Fruit fly (Drosophila melanogaster) whole organism, prepupa: ENCODE data around the gene Rsph3.
A peak's percentile ranks its signal among the peaks of the same experiment; 100 is the strongest.

Source experiments
- Blimp-1 ChIP-seq: fragments of 200-800 bp; sonication (Bioruptor generic); optimal IDR thresholded peaks from 3 replicates; lab custom pipeline; 2017; ENCODE audit warnings: missing biosample characterization, missing genetic modification characterization, mild to moderate bottlenecking, moderate library complexity, missing genetic modification reagents
- CG10631 ChIP-seq: fragments of 200-800 bp; sonication (Bioruptor generic); optimal IDR thresholded peaks from 2 replicates; lab custom pipeline; 2016; ENCODE audit warnings: missing biosample characterization, missing genetic modification characterization
- CG10669 ChIP-seq: fragments of 200-800 bp; sonication (Bioruptor generic); optimal IDR thresholded peaks from 3 replicates; lab custom pipeline; 2018; ENCODE audit warnings: missing biosample characterization, mild to moderate bottlenecking, missing genetic modification characterization, moderate library complexity
- CG11294 ChIP-seq: fragments of 200-800 bp; sonication (Bioruptor generic); IDR thresholded peaks from 2 replicates; pipeline ENCODE4 v1.3.6; 2022; ENCODE audit warnings: missing biosample characterization, missing genetic modification characterization
- CG15336 ChIP-seq: fragments of 200-800 bp; sonication (Bioruptor generic); IDR thresholded peaks from 2 replicates; pipeline ENCODE4 v1.3.6; 2022; ENCODE audit warnings: missing biosample characterization, missing genetic modification characterization
- CG16779 ChIP-seq: fragments of 200-800 bp; sonication (Bioruptor generic); optimal IDR thresholded peaks from 3 replicates; lab custom pipeline; 2017; ENCODE audit warnings: missing biosample characterization, mild to moderate bottlenecking, missing genetic modification characterization
- CG31627 ChIP-seq: fragments of 200-800 bp; sonication (Bioruptor generic); optimal IDR thresholded peaks from 3 replicates; lab custom pipeline; 2016; ENCODE audit warnings: missing biosample characterization, missing genetic modification characterization
- CG32006 ChIP-seq: fragments of 200-800 bp; sonication (Bioruptor generic); optimal IDR thresholded peaks from 3 replicates; lab custom pipeline; 2017; ENCODE audit warnings: missing biosample characterization, mild to moderate bottlenecking, missing genetic modification characterization
- CG34406 ChIP-seq: fragments of 200-800 bp; sonication (Bioruptor generic); optimal IDR thresholded peaks from 3 replicates; lab custom pipeline; 2016; ENCODE audit warnings: missing biosample characterization, missing genetic modification characterization
- CG6792 ChIP-seq: fragments of 200-800 bp; sonication (Bioruptor generic); optimal IDR thresholded peaks from 3 replicates; lab custom pipeline; 2016; ENCODE audit warnings: missing biosample characterization, missing genetic modification characterization
- CG7368 ChIP-seq: fragments of 200-800 bp; sonication (Bioruptor generic); optimal IDR thresholded peaks from 3 replicates; lab custom pipeline; 2016; ENCODE audit warnings: missing biosample characterization, missing genetic modification characterization
- CG8119 ChIP-seq: fragments of 200-800 bp; sonication (Bioruptor generic); IDR thresholded peaks from 3 replicates; pipeline ENCODE4 v1.3.6; 2022; ENCODE audit warnings: missing biosample characterization, missing genetic modification characterization
- CG8319 ChIP-seq: fragments of 200-800 bp; sonication (Bioruptor generic); optimal IDR thresholded peaks from 3 replicates; lab custom pipeline; 2016; ENCODE audit warnings: missing biosample characterization, missing genetic modification characterization
- CG9139 ChIP-seq: fragments of 200-800 bp; sonication (Bioruptor generic); optimal IDR thresholded peaks from 3 replicates; lab custom pipeline; 2017; ENCODE audit warnings: missing biosample characterization, mild to moderate bottlenecking, missing genetic modification characterization
- Eip75B ChIP-seq: fragments of 200-800 bp; sonication (Bioruptor generic); optimal IDR thresholded peaks from 3 replicates; lab custom pipeline; 2016; ENCODE audit warnings: missing biosample characterization, missing genetic modification characterization
- Eip93F ChIP-seq: fragments of 200-800 bp; sonication (Bioruptor generic); optimal IDR thresholded peaks from 2 replicates; lab custom pipeline; 2016; ENCODE audit warnings: missing biosample characterization, mild to moderate bottlenecking, missing genetic modification characterization
- Ets21C ChIP-seq: fragments of 200-800 bp; sonication (Bioruptor generic); optimal IDR thresholded peaks from 3 replicates; lab custom pipeline; 2016; ENCODE audit warnings: missing biosample characterization, missing genetic modification characterization
- Gug ChIP-seq: fragments of 200-800 bp; sonication (Bioruptor generic); IDR thresholded peaks from 2 replicates; pipeline ENCODE4 v1.3.6; 2022; ENCODE audit warnings: missing biosample characterization, missing genetic modification characterization
- Hr39 ChIP-seq: fragments of 200-800 bp; sonication (Bioruptor generic); optimal IDR thresholded peaks from 2 replicates; lab custom pipeline; 2016; ENCODE audit warnings: missing biosample characterization, missing genetic modification characterization
- Hr4 ChIP-seq: fragments of 200-800 bp; sonication (Bioruptor generic); optimal IDR thresholded peaks from 3 replicates; lab custom pipeline; 2016; ENCODE audit warnings: missing biosample characterization, missing genetic modification characterization
- Met ChIP-seq: fragments of 200-800 bp; sonication (Bioruptor generic); optimal IDR thresholded peaks from 3 replicates; lab custom pipeline; 2016; ENCODE audit warnings: missing biosample characterization, missing genetic modification characterization
- OdsH ChIP-seq: fragments of 200-800 bp; sonication (Bioruptor generic); optimal IDR thresholded peaks from 3 replicates; lab custom pipeline; 2016; ENCODE audit warnings: missing biosample characterization, missing genetic modification characterization
- Smox ChIP-seq: fragments of 200-800 bp; sonication (Bioruptor generic); optimal IDR thresholded peaks from 3 replicates; lab custom pipeline; 2016; ENCODE audit warnings: missing biosample characterization, missing genetic modification characterization
- Sox15 ChIP-seq: fragments of 200-800 bp; sonication (Bioruptor generic); optimal IDR thresholded peaks from 3 replicates; lab custom pipeline; 2016; ENCODE audit warnings: missing biosample characterization, missing genetic modification characterization
- achi ChIP-seq: fragments of 200-800 bp; sonication (Bioruptor generic); optimal IDR thresholded peaks from 3 replicates; lab custom pipeline; 2016; ENCODE audit warnings: missing biosample characterization, missing genetic modification characterization
- acj6 ChIP-seq: fragments of 200-800 bp; sonication (Bioruptor generic); optimal IDR thresholded peaks from 3 replicates; lab custom pipeline; 2016; ENCODE audit warnings: missing biosample characterization, missing genetic modification characterization
- dac ChIP-seq: fragments of 200-800 bp; sonication (Bioruptor generic); optimal IDR thresholded peaks from 2 replicates; lab custom pipeline; 2017; ENCODE audit warnings: missing biosample characterization, mild to moderate bottlenecking, missing genetic modification characterization
- dsx ChIP-seq: fragments of 200-800 bp; optimal IDR thresholded peaks from 3 replicates; lab custom pipeline; 2019; ENCODE audit warnings: missing biosample characterization, mild to moderate bottlenecking, missing genetic modification characterization, moderate library complexity; ENCODE audit not compliant: poor library complexity, severe bottlenecking
- eg ChIP-seq: fragments of 200-800 bp; sonication (Bioruptor generic); IDR thresholded peaks from 3 replicates; pipeline ENCODE4 v1.3.6; 2022; ENCODE audit warnings: missing biosample characterization, missing genetic modification characterization
- fd59A ChIP-seq: fragments of 200-800 bp; sonication (Bioruptor generic); optimal IDR thresholded peaks from 2 replicates; lab custom pipeline; 2017; ENCODE audit warnings: missing biosample characterization, mild to moderate bottlenecking, missing genetic modification characterization, missing genetic modification reagents
- fkh ChIP-seq: fragments of 200-800 bp; sonication (Bioruptor generic); optimal IDR thresholded peaks from 3 replicates; lab custom pipeline; 2017; ENCODE audit warnings: missing biosample characterization, mild to moderate bottlenecking, missing genetic modification characterization, moderate library complexity
- net ChIP-seq: fragments of 200-800 bp; sonication (Bioruptor generic); optimal IDR thresholded peaks from 3 replicates; lab custom pipeline; 2016; ENCODE audit warnings: missing biosample characterization, missing genetic modification characterization
- pdm3 ChIP-seq: fragments of 200-800 bp; sonication (Bioruptor generic); optimal IDR thresholded peaks from 3 replicates; lab custom pipeline; 2016; ENCODE audit warnings: missing biosample characterization, missing genetic modification characterization
- salr ChIP-seq, 2 experiments: fragments of 200-800 bp; sonication (Bioruptor generic); optimal IDR thresholded peaks; 3 replicates each; lab custom pipeline; 2016 to 2018; ENCODE audit warnings: missing biosample characterization in 2 of 2, missing genetic modification characterization in 2 of 2, mild to moderate bottlenecking in 1 of 2
- spab ChIP-seq: fragments of 200-800 bp; sonication (Bioruptor generic); optimal IDR thresholded peaks from 2 replicates; lab custom pipeline; 2017; ENCODE audit warnings: missing biosample characterization, mild to moderate bottlenecking, missing genetic modification characterization, missing genetic modification reagents
- ss ChIP-seq, 2 experiments: fragments of 200-800 bp; sonication (Bioruptor generic); optimal IDR thresholded peaks; 2 replicates in 1 of 2; 3 replicates in 1 of 2; lab custom pipeline; 2017 to 2018; ENCODE audit warnings: mild to moderate bottlenecking in 2 of 2, missing biosample characterization in 2 of 2, missing genetic modification characterization in 2 of 2, moderate library complexity in 1 of 2

Rsph3 gene

dm6 chr3L:6771208-6771607 is 8.2 kb upstream of the Rsph3 start (continued):
- TF ChIP-seq CG9139 (GFP tag; lab: Kevin White, UChicago) (no peak), CG15336 (GFP tag; lab: Robert Waterston, UW) (no peak), achi (peak; percentile 36), CG10669 (GFP tag; lab: Kevin White, UChicago) (peak; percentile 33), Smox (GFP tag; lab: Kevin White, UChicago) (peak; percentile 62), pdm3 (GFP tag; lab: Kevin White, UChicago) (peak; percentile 37), CG34406 (peak; percentile 23), spab (GFP tag; lab: Kevin White, UChicago) (peak; percentile 39), Eip93F (GFP tag; lab: Kevin White, UChicago) (no peak), Hr4 (GFP tag; lab: Kevin White, UChicago) (no peak)

dm6 chr3L:6767153-6767552 is 4.1 kb upstream of the Rsph3 start:
- no peak for TF ChIP-seq Eip75B (GFP tag; lab: Kevin White, UChicago)
- TF ChIP-seq CG15336 (GFP tag; lab: Robert Waterston, UW), result no peak
- TF ChIP-seq CG10631 (GFP tag; lab: Kevin White, UChicago), result no peak
- TF ChIP-seq ss (GFP tag; optimal IDR thresholded peaks at IDR 0.05; lab: Kevin White, UChicago), result no peak
- TF ChIP-seq Hr39 (GFP tag; lab: Kevin White, UChicago), result no peak
- TF ChIP-seq Met (GFP tag; lab: Kevin White, UChicago), result no peak
- no peak for TF ChIP-seq CG9139 (GFP tag; lab: Kevin White, UChicago)
- TF ChIP-seq Sox15 (GFP tag; lab: Kevin White, UChicago), result no peak
- no peak for TF ChIP-seq CG8119
- no peak for TF ChIP-seq CG32006 (GFP tag; lab: Kevin White, UChicago)
- TF ChIP-seq Smox (GFP tag; lab: Kevin White, UChicago), result no peak
- TF ChIP-seq CG11294 (GFP tag; lab: Robert Waterston, UW), result no peak
- no peak for TF ChIP-seq Gug (GFP tag; lab: Robert Waterston, UW)
- TF ChIP-seq net (GFP tag; lab: Kevin White, UChicago), result no peak
- TF ChIP-seq fkh (GFP tag; lab: Kevin White, UChicago), result no peak
- TF ChIP-seq CG31627 (GFP tag; lab: Kevin White, UChicago), result no peak
- TF ChIP-seq CG8319, result no peak

dm6 chr3L:6764535-6765187 is 1.6 kb upstream of the Rsph3 start:
- TF ChIP-seq CG6792 (GFP tag; lab: Kevin White, UChicago), result no peak
- no peak for TF ChIP-seq acj6

dm6 chr3L:6763836-6764235 is 790 bp upstream of the Rsph3 start:
- TF ChIP-seq Ets21C (GFP tag; lab: Kevin White, UChicago) (no peak), acj6 (no peak), dsx (GFP tag; lab: Kevin White, UChicago) (no peak), CG11294 (GFP tag; lab: Robert Waterston, UW) (no peak), achi (no peak), OdsH (GFP tag; lab: Kevin White, UChicago) (no peak), salr (GFP tag; optimal IDR thresholded peaks at IDR 0.05; lab: Kevin White, UChicago) (no peak), CG16779 (no peak), fd59A (GFP tag; lab: Kevin White, UChicago) (no peak), eg (no peak), net (GFP tag; lab: Kevin White, UChicago) (no peak), Blimp-1 (no peak), CG9139 (GFP tag; lab: Kevin White, UChicago) (no peak), CG7368 (GFP tag; lab: Kevin White, UChicago) (no peak), CG34406 (no peak), dac (GFP tag; lab: Kevin White, UChicago) (no peak)
